Worm (Caenorhabditis elegans): Measurements from ENCODE around the gene F45E6.1.
A peak's percentile ranks its signal among the peaks of the same experiment; 100 is the strongest.

DNA sequence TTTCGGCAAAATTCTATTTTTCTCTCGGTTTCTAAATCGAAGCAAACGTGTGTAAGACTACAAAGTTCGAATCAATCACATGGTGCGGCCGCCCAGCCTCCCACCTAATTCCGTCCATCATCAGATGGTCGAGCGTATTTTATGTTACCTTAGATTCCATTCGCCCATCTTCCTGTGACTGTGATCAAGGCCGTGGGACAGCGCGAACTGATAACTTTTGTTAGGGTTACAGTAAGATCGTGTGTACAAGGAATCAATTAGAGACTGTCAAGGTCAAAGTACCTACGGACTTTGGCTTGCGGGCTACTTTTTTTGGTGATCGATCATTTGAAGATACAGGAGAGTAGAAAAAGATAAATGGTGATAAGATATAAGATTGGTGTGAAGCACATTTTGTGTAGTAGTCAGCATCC lies 45.8 kb upstream of the F45E6.1 start:
- TF ChIP-seq nhr-237 (tag; optimal IDR thresholded peaks at IDR 0.05) = no peak
- TF ChIP-seq elt-2 (tag; optimal IDR thresholded peaks at IDR 0.05) = no peak
- no peak for TF ChIP-seq ztf-11 (tag; optimal IDR thresholded peaks at IDR 0.05)
- TF ChIP-seq irx-1 (tag; optimal IDR thresholded peaks at IDR 0.05) = peak; percentile 53
- no peak for TF ChIP-seq nhr-12 (tag; optimal IDR thresholded peaks at IDR 0.05)
- TF ChIP-seq ces-1 (GFP tag; optimal IDR thresholded peaks at IDR 0.05) = no peak
- TF ChIP-seq hpl-2 (GFP tag; optimal IDR thresholded peaks at IDR 0.05) = no peak
- TF ChIP-seq efl-1 (optimal IDR thresholded peaks at IDR 0.05) = peak in 1 of 2 experiments; percentile 18
- peak in 1 of 2 experiments; percentile 92 for TF ChIP-seq efl-1 (GFP tag; optimal IDR thresholded peaks at IDR 0.05 in 1 of 2)
- no peak for TF ChIP-seq ama-1 (optimal IDR thresholded peaks at IDR 0.05)
- peak in 1 of 2 experiments; percentile 82 for TF ChIP-seq lin-35 (GFP tag; optimal IDR thresholded peaks at IDR 0.05)
- no peak for TF ChIP-seq fos-1 (tag; optimal IDR thresholded peaks at IDR 0.05)
- no peak for TF ChIP-seq efl-3 (GFP tag; optimal IDR thresholded peaks at IDR 0.05)
- TF ChIP-seq nhr-11 (tag; optimal IDR thresholded peaks at IDR 0.05) = peak; percentile 15
- no peak for TF ChIP-seq unc-62 (GFP tag; optimal IDR thresholded peaks at IDR 0.05)

All from whole organism, L1 larva.